Worm (Caenorhabditis elegans) whole organism, mixed stage, embryonic: ENCODE data around the gene npr-36.

Experiments
- M03D4.4 ChIP-seq: sonication (generic microtip); optimal IDR thresholded peaks from 2 replicates; lab custom pipeline; 2017; ENCODE audit warnings: mild to moderate bottlenecking, missing genetic modification characterization, missing compliant biosample characterization
- bed-3 ChIP-seq: fragments of 200-800 bp; sonication (Bioruptor generic); optimal IDR thresholded peaks from 3 replicates; lab custom pipeline; 2018; ENCODE audit warnings: mild to moderate bottlenecking, missing genetic modification characterization, moderate library complexity, missing compliant biosample characterization
- blmp-1 ChIP-seq: fragments of 150-350 bp; optimal IDR thresholded peaks from 2 replicates; lab custom pipeline; 2014; ENCODE audit warnings: missing biosample characterization, missing genetic modification characterization
- ceh-43 ChIP-seq: fragments of 200-800 bp; sonication (Bioruptor generic); optimal IDR thresholded peaks from 2 replicates; lab custom pipeline; 2018; ENCODE audit warnings: mild to moderate bottlenecking, missing genetic modification characterization, moderate library complexity, missing compliant biosample characterization
- ceh-83 ChIP-seq: fragments of 200-800 bp; sonication (Bioruptor generic); optimal IDR thresholded peaks from 2 replicates; lab custom pipeline; 2018; ENCODE audit warnings: mild to moderate bottlenecking, missing genetic modification characterization, missing compliant biosample characterization
- ces-1 ChIP-seq: fragments of 150-350 bp; optimal IDR thresholded peaks from 2 replicates; lab custom pipeline; 2014; ENCODE audit warnings: missing biosample characterization, missing genetic modification reagents, missing genetic modification characterization
- cnd-1 ChIP-seq: fragments of 200-800 bp; sonication (Bioruptor generic); optimal IDR thresholded peaks from 2 replicates; lab custom pipeline; 2018; ENCODE audit warnings: mild to moderate bottlenecking, missing genetic modification characterization, missing compliant biosample characterization
- drap-1 ChIP-seq: fragments of 200-800 bp; sonication (Bioruptor generic); optimal IDR thresholded peaks from 3 replicates; lab custom pipeline; 2018; ENCODE audit warnings: mild to moderate bottlenecking, missing genetic modification characterization, missing compliant biosample characterization
- elt-1 ChIP-seq: sonication (generic microtip); optimal IDR thresholded peaks from 2 replicates; lab custom pipeline; 2017; ENCODE audit warnings: missing genetic modification characterization, mild to moderate bottlenecking, missing compliant biosample characterization, antibody characterized with exemption, moderate library complexity, borderline replicate concordance; ENCODE audit not compliant: insufficient read depth
- elt-3 ChIP-seq: fragments of 150-350 bp; optimal IDR thresholded peaks from 2 replicates; lab custom pipeline; 2014; ENCODE audit warnings: missing biosample characterization, missing genetic modification characterization
- flh-1 ChIP-seq: fragments of 200-800 bp; sonication (Bioruptor generic); optimal IDR thresholded peaks from 2 replicates; lab custom pipeline; 2018; ENCODE audit warnings: mild to moderate bottlenecking, missing genetic modification characterization, moderate library complexity, missing compliant biosample characterization
- ham-2 ChIP-seq: fragments of 200-800 bp; sonication (Bioruptor generic); optimal IDR thresholded peaks from 2 replicates; lab custom pipeline; 2018; ENCODE audit warnings: mild to moderate bottlenecking, missing genetic modification characterization, missing compliant biosample characterization
- hlh-1 ChIP-seq: fragments of 150-350 bp; optimal IDR thresholded peaks from 2 replicates; lab custom pipeline; 2014; ENCODE audit warnings: missing biosample characterization, missing genetic modification reagents, missing genetic modification characterization
- lin-13 ChIP-seq: fragments of 150-350 bp; optimal IDR thresholded peaks from 2 replicates; lab custom pipeline; 2014; ENCODE audit warnings: missing biosample characterization, missing genetic modification characterization
- lin-32 ChIP-seq: fragments of 200-800 bp; sonication (Bioruptor generic); optimal IDR thresholded peaks from 2 replicates; lab custom pipeline; 2018; ENCODE audit warnings: mild to moderate bottlenecking, missing genetic modification characterization, missing compliant biosample characterization
- lsy-2 ChIP-seq: fragments of 150-350 bp; optimal IDR thresholded peaks from 2 replicates; lab custom pipeline; 2014; ENCODE audit warnings: missing biosample characterization, missing genetic modification characterization
- mab-5 ChIP-seq: fragments of 150-350 bp; optimal IDR thresholded peaks from 2 replicates; lab custom pipeline; 2014; ENCODE audit warnings: missing biosample characterization, missing genetic modification characterization
- mep-1 ChIP-seq: fragments of 150-350 bp; optimal IDR thresholded peaks from 2 replicates; lab custom pipeline; 2017; ENCODE audit warnings: missing biosample characterization, missing genetic modification reagents, missing genetic modification characterization, inconsistent platforms
- mls-2 ChIP-seq: sonication (generic microtip); optimal IDR thresholded peaks from 2 replicates; lab custom pipeline; 2016; ENCODE audit warnings: mild to moderate bottlenecking, missing genetic modification characterization, moderate library complexity, missing compliant biosample characterization
- nhr-2 ChIP-seq: fragments of 150-350 bp; optimal IDR thresholded peaks from 2 replicates; lab custom pipeline; 2014; ENCODE audit warnings: missing biosample characterization, missing genetic modification characterization
- nhr-237 ChIP-seq: fragments of 150-350 bp; optimal IDR thresholded peaks from 2 replicates; lab custom pipeline; 2014; ENCODE audit warnings: missing biosample characterization, missing genetic modification characterization
- nhr-28 ChIP-seq: fragments of 150-350 bp; optimal IDR thresholded peaks from 2 replicates; lab custom pipeline; 2014; ENCODE audit warnings: missing biosample characterization, missing genetic modification characterization
- nhr-76 ChIP-seq: sonication (generic microtip); optimal IDR thresholded peaks from 2 replicates; lab custom pipeline; 2017; ENCODE audit warnings: missing biosample characterization, missing genetic modification characterization
- pha-4 ChIP-seq: fragments of 150-350 bp; optimal IDR thresholded peaks from 2 replicates; lab custom pipeline; 2018; ENCODE audit warnings: missing biosample characterization, missing genetic modification reagents, missing genetic modification characterization
- sem-2 ChIP-seq: fragments of 200-800 bp; sonication (Bioruptor generic); optimal IDR thresholded peaks from 2 replicates; lab custom pipeline; 2018; ENCODE audit warnings: mild to moderate bottlenecking, missing genetic modification characterization, missing compliant biosample characterization
- sptf-1 ChIP-seq: sonication (generic microtip); optimal IDR thresholded peaks from 2 replicates; lab custom pipeline; 2017; ENCODE audit warnings: mild to moderate bottlenecking, missing genetic modification characterization, moderate library complexity, missing compliant biosample characterization
- tbx-8 ChIP-seq: fragments of 200-800 bp; sonication (Bioruptor generic); optimal IDR thresholded peaks from 2 replicates; lab custom pipeline; 2018; ENCODE audit warnings: mild to moderate bottlenecking, missing genetic modification characterization, moderate library complexity, missing compliant biosample characterization
- unc-120 ChIP-seq: sonication (generic microtip); optimal IDR thresholded peaks from 2 replicates; lab custom pipeline; 2017; ENCODE audit warnings: missing genetic modification characterization, missing compliant biosample characterization; ENCODE audit not compliant: poor library complexity, severe bottlenecking
- unc-39 ChIP-seq: fragments of 150-350 bp; optimal IDR thresholded peaks from 2 replicates; lab custom pipeline; 2014; ENCODE audit warnings: missing biosample characterization, missing genetic modification characterization
- ztf-11 ChIP-seq: fragments of 150-350 bp; optimal IDR thresholded peaks from 2 replicates; lab custom pipeline; 2014; ENCODE audit warnings: missing biosample characterization, missing genetic modification characterization

Gene npr-36

DNA sequence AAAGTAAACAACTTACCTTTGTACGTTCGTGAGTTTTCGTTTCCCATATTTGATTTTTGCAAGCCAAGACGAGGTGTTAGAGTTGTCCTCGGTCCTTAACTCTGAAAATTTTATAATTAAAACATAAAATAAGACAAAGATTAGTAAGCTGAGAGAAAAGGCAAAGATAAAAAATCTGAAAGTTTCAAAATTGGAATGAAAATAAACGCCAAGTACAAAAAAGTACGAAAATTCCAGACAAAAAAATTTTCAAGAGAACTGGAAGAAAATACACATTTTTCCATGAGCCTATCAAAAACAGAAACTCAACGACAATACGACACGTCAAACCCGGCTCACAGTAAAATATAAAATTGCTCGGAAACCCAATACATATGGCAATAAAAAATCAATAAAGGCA, 32.0 kb downstream of the npr-36 start, which contains the start of gene F10D7.5:
F10D7.5 (minus strand) TSS at position 101 of the 400 bp plus-strand sequence.
- TF ChIP-seq pha-4 (tag; lab: Kevin White, UChicago) (no peak), ceh-43 (GFP tag; lab: Kevin White, UChicago) (no peak), hlh-1 (tag; lab: Kevin White, UChicago) (no peak), nhr-2 (no peak), ces-1 (GFP tag; lab: Kevin White, UChicago) (no peak), nhr-76 (tag; lab: Kevin White, UChicago) (no peak), unc-120 (no peak), mep-1 (no peak), ham-2 (GFP tag; lab: Kevin White, UChicago) (no peak), lsy-2 (tag; lab: Kevin White, UChicago) (no peak), lin-13 (no peak), mab-5 (tag; lab: Kevin White, UChicago) (no peak), M03D4.4 (tag; lab: Kevin White, UChicago) (no peak)

DNA sequence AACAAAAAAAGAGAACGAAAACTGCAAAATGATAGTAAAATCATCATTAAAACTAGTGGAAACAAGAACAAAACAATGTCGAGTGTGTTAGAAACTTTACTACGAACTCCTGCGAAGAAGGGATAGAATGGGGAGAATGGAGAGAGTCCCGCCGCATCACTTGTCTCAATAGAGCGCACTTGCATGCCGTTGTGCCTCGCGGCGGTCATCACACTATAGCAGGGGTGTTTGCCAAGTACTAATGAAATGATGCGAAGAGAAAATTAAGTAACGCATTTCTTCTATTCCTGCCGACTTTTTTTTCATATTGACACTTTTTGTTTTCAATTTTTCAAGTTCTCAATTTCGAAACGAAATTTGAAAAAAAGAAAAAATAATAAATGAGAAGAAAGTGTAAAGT, 32.6 kb downstream of the npr-36 start:
- TF ChIP-seq nhr-237 (tag; lab: Kevin White, UChicago) (peak; percentile 62), M03D4.4 (tag; lab: Kevin White, UChicago) (no peak), hlh-1 (tag; lab: Kevin White, UChicago) (peak; percentile 74), ces-1 (GFP tag; lab: Kevin White, UChicago) (peak; percentile 91), pha-4 (tag; lab: Kevin White, UChicago) (peak; percentile 79), ceh-43 (GFP tag; lab: Kevin White, UChicago) (no peak), mep-1 (peak; percentile 94), cnd-1 (tag; lab: Kevin White, UChicago) (peak; percentile 2), lin-13 (peak; percentile 74), sptf-1 (tag; lab: Kevin White, UChicago) (peak; percentile 28), lsy-2 (tag; lab: Kevin White, UChicago) (peak; percentile 49), nhr-76 (tag; lab: Kevin White, UChicago) (no peak), drap-1 (no peak), unc-120 (peak; percentile 49), elt-1 (no peak)

DNA sequence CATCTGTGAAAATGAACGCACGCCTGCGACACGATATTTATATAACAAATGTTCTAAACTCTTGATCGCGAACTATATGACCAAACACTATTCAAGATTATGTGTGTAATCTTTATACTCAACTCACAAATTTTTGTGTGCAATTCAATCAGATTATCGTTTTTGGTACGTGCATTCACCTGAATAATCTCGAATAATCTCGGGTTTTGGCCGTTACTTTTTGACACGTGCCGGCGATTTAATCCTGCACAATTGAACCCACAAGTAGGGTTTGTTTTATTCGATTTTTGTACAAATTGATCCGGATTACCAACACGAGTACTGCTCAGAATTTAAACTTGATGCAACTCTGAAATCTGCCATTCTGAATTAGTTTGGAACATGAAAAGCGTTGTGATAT, 36.9 kb downstream of the npr-36 start, which contains the start of the genes vap-1 and F11C7.2:
vap-1 (minus strand) TSS at position 101 of the 400 bp plus-strand sequence.
F11C7.2 (plus strand) TSS at position 359 of the 400 bp plus-strand sequence.
- TF ChIP-seq nhr-76 (tag; lab: Kevin White, UChicago) (no peak), blmp-1 (tag; lab: Kevin White, UChicago) (no peak), ceh-43 (GFP tag; lab: Kevin White, UChicago) (no peak), ces-1 (GFP tag; lab: Kevin White, UChicago) (no peak), nhr-237 (tag; lab: Kevin White, UChicago) (no peak), mls-2 (no peak), unc-39 (tag; lab: Kevin White, UChicago) (no peak), lin-13 (no peak), sem-2 (GFP tag; lab: Kevin White, UChicago) (no peak), ceh-83 (GFP tag; lab: Kevin White, UChicago) (no peak), nhr-28 (tag; lab: Kevin White, UChicago) (no peak), ham-2 (GFP tag; lab: Kevin White, UChicago) (no peak), cnd-1 (tag; lab: Kevin White, UChicago) (no peak), nhr-2 (no peak), lsy-2 (tag; lab: Kevin White, UChicago) (no peak), unc-120 (no peak), lin-32 (GFP tag; lab: Kevin White, UChicago) (no peak)

DNA sequence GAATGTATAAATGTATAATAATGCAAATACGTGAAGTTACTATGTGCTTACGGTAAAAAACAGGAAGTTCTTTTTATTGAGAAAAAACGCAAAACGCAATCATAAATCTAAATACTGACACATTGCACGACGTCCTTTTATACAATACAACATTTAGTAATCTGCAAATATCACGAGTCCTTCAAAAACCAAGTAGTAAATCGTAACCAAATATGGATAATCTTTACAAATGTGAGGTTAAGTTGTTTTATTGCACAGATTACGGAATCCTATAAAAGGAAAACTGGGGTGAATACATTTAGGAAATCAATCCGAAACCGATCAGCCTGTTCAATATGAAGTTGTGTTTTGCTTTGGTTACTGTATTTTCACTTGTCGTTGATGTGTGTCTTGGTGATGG, 38.7 kb downstream of the npr-36 start, which contains the start of gene F11C7.7:
F11C7.7 (plus strand) TSS at position 301 of the 400 bp plus-strand sequence.
- TF ChIP-seq elt-1 (no peak), flh-1 (no peak), tbx-8 (no peak), hlh-1 (tag; lab: Kevin White, UChicago) (no peak), lin-32 (GFP tag; lab: Kevin White, UChicago) (no peak), unc-120 (no peak), cnd-1 (tag; lab: Kevin White, UChicago) (no peak), ztf-11 (tag; lab: Kevin White, UChicago) (no peak), blmp-1 (tag; lab: Kevin White, UChicago) (no peak), drap-1 (no peak), mep-1 (no peak), elt-3 (no peak), nhr-2 (no peak), unc-39 (tag; lab: Kevin White, UChicago) (no peak), mls-2 (no peak), bed-3 (GFP tag; lab: Kevin White, UChicago) (no peak), mab-5 (tag; lab: Kevin White, UChicago) (no peak), ces-1 (GFP tag; lab: Kevin White, UChicago) (no peak), sptf-1 (tag; lab: Kevin White, UChicago) (no peak), ceh-83 (GFP tag; lab: Kevin White, UChicago) (no peak)
